Fruit fly (Drosophila melanogaster) whole organism, embryonic: ENCODE data around the gene CG1309.
A peak's percentile ranks its signal among the peaks of the same experiment; 100 is the strongest.

Experiments used
- Atf3 ChIP-seq: fragments of 200-800 bp; sonication (Bioruptor generic); optimal IDR thresholded peaks from 3 replicates; lab custom pipeline; 2016; ENCODE audit warnings: missing biosample characterization, missing genetic modification characterization
- CG10209 ChIP-seq: fragments of 200-800 bp; sonication (Bioruptor generic); optimal IDR thresholded peaks from 3 replicates; lab custom pipeline; 2017; ENCODE audit warnings: missing biosample characterization, mild to moderate bottlenecking, missing genetic modification characterization, missing genetic modification reagents
- CG10267 ChIP-seq: fragments of 200-800 bp; sonication (Bioruptor generic); optimal IDR thresholded peaks from 2 replicates; lab custom pipeline; 2018; ENCODE audit warnings: missing biosample characterization, mild to moderate bottlenecking, missing genetic modification characterization, moderate library complexity
- CG10321 ChIP-seq: fragments of 200-800 bp; sonication (Bioruptor generic); IDR thresholded peaks from 2 replicates; pipeline ENCODE4 v1.3.6; 2022; ENCODE audit warnings: missing biosample characterization, missing genetic modification characterization
- CG13123 ChIP-seq: fragments of 200-800 bp; sonication (Bioruptor generic); optimal IDR thresholded peaks from 2 replicates; lab custom pipeline; 2016; ENCODE audit warnings: missing biosample characterization, missing genetic modification characterization
- CG13624 ChIP-seq: fragments of 200-800 bp; sonication (Bioruptor generic); optimal IDR thresholded peaks from 2 replicates; lab custom pipeline; 2016; ENCODE audit warnings: missing biosample characterization, missing genetic modification characterization
- CG14710 ChIP-seq: fragments of 200-800 bp; sonication (Bioruptor generic); optimal IDR thresholded peaks from 3 replicates; lab custom pipeline; 2019; ENCODE audit warnings: missing biosample characterization, mild to moderate bottlenecking, missing genetic modification characterization, moderate library complexity
- CG15514 ChIP-seq: fragments of 200-800 bp; sonication (Bioruptor generic); optimal IDR thresholded peaks from 3 replicates; lab custom pipeline; 2017; ENCODE audit warnings: missing biosample characterization, missing genetic modification characterization, mild to moderate bottlenecking, moderate library complexity, missing genetic modification reagents
- CG17568 ChIP-seq: fragments of 200-800 bp; sonication (Bioruptor generic); optimal IDR thresholded peaks from 2 replicates; lab custom pipeline; 2018; ENCODE audit warnings: missing biosample characterization, mild to moderate bottlenecking, missing genetic modification characterization, moderate library complexity
- CG2129 ChIP-seq: fragments of 200-800 bp; sonication (Bioruptor generic); IDR thresholded peaks from 2 replicates; pipeline ENCODE4 v1.3.6; 2022; ENCODE audit warnings: missing biosample characterization, missing genetic modification characterization; ENCODE audit not compliant: partially characterized antibody
- CG2875 ChIP-seq: fragments of 200-800 bp; sonication (Bioruptor generic); optimal IDR thresholded peaks from 2 replicates; lab custom pipeline; 2017; ENCODE audit warnings: missing biosample characterization, mild to moderate bottlenecking, missing genetic modification characterization, missing genetic modification reagents
- CG3407 ChIP-seq: fragments of 200-800 bp; sonication (Bioruptor generic); optimal IDR thresholded peaks from 2 replicates; lab custom pipeline; 2018; ENCODE audit warnings: missing biosample characterization, mild to moderate bottlenecking, missing genetic modification characterization
- CG34376 ChIP-seq: fragments of 200-800 bp; sonication (Bioruptor generic); optimal IDR thresholded peaks from 2 replicates; lab custom pipeline; 2018; ENCODE audit warnings: missing biosample characterization, mild to moderate bottlenecking, missing genetic modification characterization
- CG3847 ChIP-seq: fragments of 200-800 bp; sonication (Bioruptor generic); IDR thresholded peaks from 2 replicates; pipeline ENCODE4 v1.3.6; 2022; ENCODE audit warnings: missing biosample characterization, missing genetic modification characterization
- CG6765 ChIP-seq: fragments of 200-800 bp; sonication (Bioruptor generic); optimal IDR thresholded peaks from 3 replicates; lab custom pipeline; 2017; ENCODE audit warnings: missing biosample characterization, mild to moderate bottlenecking, missing genetic modification characterization
- CG7745 ChIP-seq: fragments of 200-800 bp; sonication (Bioruptor generic); optimal IDR thresholded peaks from 2 replicates; lab custom pipeline; 2018; ENCODE audit warnings: missing biosample characterization, mild to moderate bottlenecking, missing genetic modification characterization, moderate library complexity
- CG8359 ChIP-seq: fragments of 200-800 bp; sonication (Bioruptor generic); optimal IDR thresholded peaks from 2 replicates; lab custom pipeline; 2017; ENCODE audit warnings: missing biosample characterization, mild to moderate bottlenecking, missing genetic modification characterization, borderline replicate concordance
- CG8478 ChIP-seq: fragments of >200 bp; optimal IDR thresholded peaks from 2 replicates; lab custom pipeline; 2018
- Deaf1 ChIP-seq: fragments of 200-800 bp; optimal IDR thresholded peaks from 3 replicates; lab custom pipeline; 2019; ENCODE audit warnings: missing biosample characterization, mild to moderate bottlenecking, missing genetic modification characterization, moderate library complexity
- Dek ChIP-seq: fragments of 200-800 bp; sonication (Bioruptor generic); optimal IDR thresholded peaks from 3 replicates; lab custom pipeline; 2019; ENCODE audit warnings: missing biosample characterization, mild to moderate bottlenecking, missing genetic modification characterization, moderate library complexity
- E2f2 ChIP-seq: fragments of 200-800 bp; sonication (Bioruptor generic); IDR thresholded peaks from 2 replicates; pipeline ENCODE4 v1.3.6; 2022; ENCODE audit warnings: missing biosample characterization, missing genetic modification characterization
- Ets65A ChIP-seq: fragments of 200-800 bp; sonication (Bioruptor generic); peaks from one replicate; lab custom pipeline; 2016; ENCODE audit warnings: missing biosample characterization, missing genetic modification characterization
- Fer2 ChIP-seq: fragments of 200-800 bp; sonication (Bioruptor generic); optimal IDR thresholded peaks from 2 replicates; lab custom pipeline; 2018; ENCODE audit warnings: missing biosample characterization, mild to moderate bottlenecking, missing genetic modification characterization, moderate library complexity
- Fer3 ChIP-seq: fragments of 200-800 bp; sonication (Bioruptor generic); optimal IDR thresholded peaks from 2 replicates; lab custom pipeline; 2018; ENCODE audit warnings: missing biosample characterization, mild to moderate bottlenecking, missing genetic modification characterization, moderate library complexity
- GATAe ChIP-seq: fragments of 200-800 bp; sonication (Bioruptor generic); conservative IDR thresholded peaks from 2 replicates; pipeline ENCODE4 v1.3.6; 2022; ENCODE audit warnings: missing biosample characterization, missing genetic modification characterization
- Gug ChIP-seq: fragments of 200-800 bp; sonication (Bioruptor generic); IDR thresholded peaks from 4 replicates; pipeline ENCODE4 v1.3.6; 2022; ENCODE audit warnings: missing biosample characterization, missing genetic modification characterization
- HLH4C ChIP-seq: fragments of 200-800 bp; sonication (Bioruptor generic); IDR thresholded peaks from 3 replicates; pipeline ENCODE4 v1.3.6; 2022; ENCODE audit warnings: missing biosample characterization, missing genetic modification characterization; ENCODE audit not compliant: partially characterized antibody
- Hmr ChIP-seq: fragments of 200-800 bp; sonication (Bioruptor generic); optimal IDR thresholded peaks from 3 replicates; lab custom pipeline; 2017; ENCODE audit warnings: mild to moderate bottlenecking, missing biosample characterization, missing genetic modification reagents, missing genetic modification characterization
- Med ChIP-seq: fragments of 200-800 bp; sonication (Bioruptor generic); peaks from one replicate; lab custom pipeline; 2016; ENCODE audit warnings: missing biosample characterization, missing genetic modification characterization, mild to moderate bottlenecking, inconsistent platforms, moderate library complexity
- Meics ChIP-seq: fragments of 200-800 bp; sonication (Bioruptor generic); optimal IDR thresholded peaks from 2 replicates; lab custom pipeline; 2017; ENCODE audit warnings: missing biosample characterization, mild to moderate bottlenecking, missing genetic modification characterization
- PHDP ChIP-seq: fragments of 200-800 bp; sonication (Bioruptor generic); optimal IDR thresholded peaks from 3 replicates; lab custom pipeline; 2018; ENCODE audit warnings: missing biosample characterization, mild to moderate bottlenecking, missing genetic modification characterization, moderate library complexity
- Ptx1 ChIP-seq: fragments of 200-800 bp; sonication (Bioruptor generic); IDR thresholded peaks from 2 replicates; pipeline ENCODE4 v1.3.6; 2022; ENCODE audit warnings: missing biosample characterization, missing genetic modification characterization
- Stat92E ChIP-seq, 3 experiments: fragments of >200 bp in 2 of 3; fragments of 200-800 bp in 1 of 3; sonication (Bioruptor generic) in 1 of 3; optimal IDR thresholded peaks; 2 replicates each; lab custom pipeline; 2017 to 2019; ENCODE audit warnings: missing biosample characterization in 3 of 3, missing genetic modification characterization in 3 of 3, mild to moderate bottlenecking in 1 of 3, moderate library complexity in 1 of 3
- amos ChIP-seq: fragments of 200-800 bp; sonication (Bioruptor generic); IDR thresholded peaks from 2 replicates; pipeline ENCODE4 v1.3.6; 2022; ENCODE audit warnings: missing biosample characterization, missing genetic modification characterization; ENCODE audit not compliant: partially characterized antibody
- bab2 ChIP-seq: fragments of 200-800 bp; sonication (Bioruptor generic); optimal IDR thresholded peaks from 2 replicates; lab custom pipeline; 2016; ENCODE audit warnings: missing biosample characterization, missing genetic modification characterization
- crol ChIP-seq: fragments of 200-800 bp; sonication (Bioruptor generic); IDR thresholded peaks from 2 replicates; pipeline ENCODE4 v1.3.6; 2022; ENCODE audit warnings: missing biosample characterization, missing genetic modification characterization
- exex ChIP-seq: fragments of 200-800 bp; sonication (Bioruptor generic); optimal IDR thresholded peaks from 4 replicates; lab custom pipeline; 2018; ENCODE audit warnings: missing biosample characterization, mild to moderate bottlenecking, missing genetic modification characterization, moderate library complexity
- gem ChIP-seq: fragments of 200-800 bp; sonication (Bioruptor generic); optimal IDR thresholded peaks from 2 replicates; lab custom pipeline; 2019; ENCODE audit warnings: missing biosample characterization, mild to moderate bottlenecking, missing genetic modification characterization, moderate library complexity
- grn ChIP-seq: fragments of 200-800 bp; sonication (Bioruptor generic); optimal IDR thresholded peaks from 3 replicates; lab custom pipeline; 2017; ENCODE audit warnings: missing biosample characterization, missing genetic modification characterization
- ken ChIP-seq: fragments of 200-800 bp; sonication (Bioruptor generic); IDR thresholded peaks from 3 replicates; pipeline ENCODE4 v1.3.6; 2022; ENCODE audit warnings: missing biosample characterization, missing genetic modification characterization
- oc ChIP-seq: fragments of 200-800 bp; sonication (Bioruptor generic); optimal IDR thresholded peaks from 2 replicates; lab custom pipeline; 2018; ENCODE audit warnings: missing biosample characterization, mild to moderate bottlenecking, missing genetic modification characterization, moderate library complexity
- onecut ChIP-seq: fragments of 200-800 bp; sonication (Bioruptor generic); IDR thresholded peaks from 2 replicates; pipeline ENCODE4 v1.3.6; 2022; ENCODE audit warnings: missing biosample characterization, missing genetic modification characterization
- pan ChIP-seq, 4 experiments: fragments of >200 bp in 3 of 4; fragments of 200-800 bp in 1 of 4; sonication (Bioruptor generic) in 1 of 4; optimal IDR thresholded peaks in 3 of 4; IDR thresholded peaks in 1 of 4; 2 replicates each; pipeline versions ENCODE4 v1.3.6 to Lab custom; 2017 to 2022; ENCODE audit warnings: missing biosample characterization in 2 of 4, missing genetic modification characterization in 2 of 4, mixed read lengths in 1 of 4
- ranshi ChIP-seq: fragments of 200-800 bp; sonication (Bioruptor generic); IDR thresholded peaks from 2 replicates; pipeline ENCODE4 v1.3.6; 2022; ENCODE audit warnings: missing biosample characterization, missing genetic modification characterization
- row ChIP-seq: fragments of 200-800 bp; sonication (Bioruptor generic); IDR thresholded peaks from 3 replicates; pipeline ENCODE4 v1.3.6; 2022; ENCODE audit warnings: missing biosample characterization, missing genetic modification characterization
- schlank ChIP-seq: fragments of 200-800 bp; sonication (Bioruptor generic); optimal IDR thresholded peaks from 2 replicates; lab custom pipeline; 2018; ENCODE audit warnings: missing biosample characterization, mild to moderate bottlenecking, missing genetic modification characterization
- tgo ChIP-seq: fragments of 200-800 bp; sonication (Bioruptor generic); IDR thresholded peaks from 3 replicates; pipeline ENCODE4 v1.3.6; 2022; ENCODE audit warnings: missing biosample characterization, missing genetic modification characterization
- z ChIP-seq: fragments of 200-800 bp; sonication (Bioruptor generic); IDR thresholded peaks from 3 replicates; pipeline ENCODE4 v1.3.6; 2022; ENCODE audit warnings: missing biosample characterization, missing genetic modification characterization

CG1309 gene

dm6 chr3L:4221226-4221770, 37.9 kb upstream of the CG1309 start (continued):
- TF ChIP-seq CG13123 (GFP tag; lab: Kevin White, UChicago) (no peak), Fer3 (tag; lab: Kevin White, UChicago) (peak; percentile 12), Gug (GFP tag; lab: Robert Waterston, UW) (peak; percentile 4; the same call in 2 of the 4 replicates), gem (tag; lab: Kevin White, UChicago) (peak; percentile 18), row (GFP tag; lab: Robert Waterston, UW) (peak; percentile 10; the same call in 1 of the 3 replicates), schlank (tag; lab: Kevin White, UChicago) (peak; percentile 48), Meics (GFP tag; lab: Kevin White, UChicago) (peak; percentile 22), PHDP (tag; lab: Kevin White, UChicago) (peak; percentile 29), crol (GFP tag; lab: Robert Waterston, UW) (peak; percentile 99), CG7745 (tag; lab: Kevin White, UChicago) (peak; percentile 19), CG6765 (GFP tag; lab: Kevin White, UChicago) (no peak), Hmr (GFP tag; lab: Kevin White, UChicago) (peak; percentile 34), Deaf1 (tag; lab: Kevin White, UChicago) (peak; percentile 97), tgo (no peak), Ets65A (GFP tag; lab: Kevin White, UChicago) (no peak), E2f2 (GFP tag; lab: Robert Waterston, UW) (0 out of 2 replicates have a peak, but pooled peaks have one; percentile 15), oc (tag; lab: Kevin White, UChicago) (peak; percentile 2), CG15514 (GFP tag; lab: Kevin White, UChicago) (peak; percentile 52), CG10321 (GFP tag; lab: Robert Waterston, UW) (0 out of 2 replicates have a peak, but pooled peaks have one; percentile 11), Ptx1 (GFP tag; lab: Robert Waterston, UW) (peak; percentile 19; the same call in 1 of the 2 replicates), pan (optimal IDR thresholded peaks at IDR 0.05; lab: Kevin White, UChicago) (no peak), pan (GFP tag; optimal IDR thresholded peaks at IDR 0.05 in 1 of 2, IDR thresholded peaks at IDR 0.05 in 1 of 2) (no peak), bab2 (GFP tag; lab: Kevin White, UChicago) (no peak), z (0 out of 3 replicates have a peak, but pooled peaks have one; percentile 28)

- TF ChIP-seq CG13624 (peak; percentile 78), CG3407 (GFP tag; lab: Kevin White, UChicago) (no peak), Fer2 (no peak), amos (GFP tag; lab: Robert Waterston, UW) (no peak), CG8359 (no peak), CG3847 (no peak), z (no peak), exex (tag; lab: Kevin White, UChicago) (peak; percentile 17), bab2 (GFP tag; lab: Kevin White, UChicago) (no peak), Atf3 (GFP tag; lab: Kevin White, UChicago) (no peak), CG2129 (GFP tag; lab: Robert Waterston, UW) (no peak), grn (GFP tag; lab: Kevin White, UChicago) (peak; percentile 70), CG10209 (GFP tag; lab: Kevin White, UChicago) (no peak), ken (GFP tag; lab: Robert Waterston, UW) (no peak), CG2875 (GFP tag; lab: Kevin White, UChicago) (no peak), Dek (tag; lab: Kevin White, UChicago) (no peak), CG10267 (no peak), Stat92E (GFP tag; optimal IDR thresholded peaks at IDR 0.05; lab: Kevin White, UChicago) (no peak), CG8478 (lab: Kevin White, UChicago) (no peak), GATAe (GFP tag; lab: Robert Waterston, UW) (0 out of 2 replicates have a peak, but pooled peaks have one; percentile 11), Med (GFP tag; lab: Kevin White, UChicago) (peak; percentile 75), CG34376 (peak; percentile 2), ranshi (GFP tag; lab: Robert Waterston, UW) (no peak), onecut (GFP tag; lab: Robert Waterston, UW) (no peak), CG17568 (no peak), HLH4C (GFP tag; lab: Robert Waterston, UW) (no peak), CG14710 (no peak)
Observed at dm6 chr3L:4221792-4222191, 37.4 kb upstream of the CG1309 start.
